Worm (Caenorhabditis elegans): Measurements from ENCODE around the gene T25F10.1.

DNA sequence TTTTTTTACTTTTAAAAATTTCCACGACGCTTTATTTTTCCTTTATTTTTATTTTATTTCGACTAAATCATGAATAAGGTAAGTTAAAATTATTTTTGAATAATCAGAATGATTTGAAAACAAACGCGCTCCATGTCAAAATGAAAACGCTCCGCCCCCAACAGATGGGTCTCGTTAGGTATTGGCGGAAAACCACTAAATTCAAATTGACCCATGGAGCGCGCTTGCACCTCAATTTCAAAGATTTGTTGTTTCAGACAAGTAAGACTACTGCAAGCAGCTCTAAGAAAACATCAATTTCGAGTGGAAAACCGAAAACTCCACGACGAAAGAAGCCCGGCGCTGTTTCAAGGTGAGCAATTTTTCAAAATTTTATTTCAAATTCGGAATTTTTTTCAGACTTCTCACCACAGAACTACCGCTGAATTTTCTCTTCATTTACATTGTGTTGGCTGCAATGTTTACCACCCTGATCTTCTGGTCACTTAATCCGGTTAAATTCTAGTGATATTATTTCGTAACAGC lies 19.7 kb downstream of the T25F10.1 start, which contains the start of gene ZC404.2:
- TF ChIP-seq lsy-2 (tag; optimal IDR thresholded peaks at IDR 0.05) (no peak), ama-1 (optimal IDR thresholded peaks at IDR 0.05) (no peak), F26F4.8 (GFP tag; conservative IDR thresholded peaks at IDR 0.05) (no peak), unc-62 (GFP tag; optimal IDR thresholded peaks at IDR 0.05 in 1 of 2) (no peak), unc-62 (tag; optimal IDR thresholded peaks at IDR 0.05) (no peak), R02D3.7 (tag; optimal IDR thresholded peaks at IDR 0.05) (no peak), D1046.2 (GFP tag; IDR thresholded peaks at IDR 0.05) (no peak), mep-1 (tag; optimal IDR thresholded peaks at IDR 0.05) (no peak), lin-13 (GFP tag; optimal IDR thresholded peaks at IDR 0.05) (no peak), nhr-11 (tag; optimal IDR thresholded peaks at IDR 0.05) (no peak)

All from whole organism, L4 larva.